Worm (Caenorhabditis elegans): ENCODE results near the gene meg-1.

meg-1 gene

ce11 chrX:13913641-13914040, 15.8 kb downstream of the meg-1 start:
- TF ChIP-seq hsf-1 (GFP tag; IDR thresholded peaks at IDR 0.05) (no peak), nhr-80 (tag; optimal IDR thresholded peaks at IDR 0.05) (no peak), lin-40 (tag; optimal IDR thresholded peaks at IDR 0.05) (no peak)

DNA sequence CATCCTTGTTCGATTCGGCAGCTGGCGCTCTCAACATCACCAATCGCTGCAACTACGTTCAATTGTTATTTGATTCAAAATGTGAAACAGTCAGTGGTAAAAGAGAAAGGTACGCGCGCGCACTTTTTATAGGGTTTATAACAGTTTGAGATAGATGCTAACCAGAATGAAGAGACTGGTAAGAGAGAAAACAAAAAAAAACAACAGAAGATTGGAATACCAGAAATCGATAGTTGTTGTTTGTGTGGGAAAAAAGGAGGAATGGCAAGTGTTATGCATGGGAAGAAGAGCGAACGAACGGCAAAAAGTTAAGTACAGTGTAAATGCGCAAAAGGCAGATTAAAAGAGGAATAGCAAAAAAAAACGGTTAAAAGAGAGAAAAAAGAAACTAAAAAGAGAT, 19.6 kb downstream of the meg-1 start, which contains the start of gene Y26E6A.3:
Gene Y26E6A.3 (minus strand): TSS at position 101 of the 400 bp plus-strand sequence.
- no peak for TF ChIP-seq dpl-1 (GFP tag; optimal IDR thresholded peaks at IDR 0.05)
- no peak for TF ChIP-seq ama-1 (optimal IDR thresholded peaks at IDR 0.05)
- no peak for TF ChIP-seq ama-1 (GFP tag; optimal IDR thresholded peaks at IDR 0.05)
- TF ChIP-seq lin-26 (GFP tag; IDR thresholded peaks at IDR 0.05), result no peak
- no peak for TF ChIP-seq cebp-2 (GFP tag; IDR thresholded peaks at IDR 0.05)
- TF ChIP-seq F39B2.1 (GFP tag; IDR thresholded peaks at IDR 0.05), result no peak
- TF ChIP-seq nfyb-1 (GFP tag; IDR thresholded peaks at IDR 0.05), result no peak
- TF ChIP-seq rec-8 (tag; optimal IDR thresholded peaks at IDR 0.05), result no peak
- TF ChIP-seq C17E4.6 (GFP tag; IDR thresholded peaks at IDR 0.05), result no peak
- no peak for TF ChIP-seq ztf-26 (tag; optimal IDR thresholded peaks at IDR 0.05)
- TF ChIP-seq hmg-20 (GFP tag; IDR thresholded peaks at IDR 0.05), result no peak
- no peak for TF ChIP-seq dox-1 (GFP tag; IDR thresholded peaks at IDR 0.05)
- no peak for TF ChIP-seq bed-2 (GFP tag; IDR thresholded peaks at IDR 0.05)
- TF ChIP-seq ets-4 (GFP tag; optimal IDR thresholded peaks at IDR 0.05), result no peak

DNA sequence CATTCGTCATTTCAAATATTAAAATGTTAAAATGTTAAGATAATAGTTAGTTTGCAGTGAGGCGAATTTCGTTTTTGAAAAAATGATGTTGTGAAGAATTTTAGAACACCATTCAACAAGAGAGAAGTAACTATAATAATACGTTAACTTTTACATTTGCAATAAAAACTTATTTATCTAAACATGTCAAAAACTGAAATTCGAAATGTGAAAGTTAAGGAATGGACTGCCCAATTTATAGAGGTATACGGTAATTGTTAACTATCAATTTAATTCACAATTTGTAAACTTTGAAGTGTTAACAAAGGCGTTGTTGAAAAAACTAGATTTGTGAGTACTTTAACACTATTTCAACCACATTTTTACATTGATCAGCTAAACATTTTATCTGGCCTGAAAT, 25.7 kb downstream of the meg-1 start:
- TF ChIP-seq nfya-1 (tag; optimal IDR thresholded peaks at IDR 0.05; ENCODE audit: borderline replicate concordance, insufficient read depth) (no peak), ama-1 (optimal IDR thresholded peaks at IDR 0.05) (no peak), ama-1 (GFP tag; optimal IDR thresholded peaks at IDR 0.05) (no peak), attf-3 (GFP tag; conservative IDR thresholded peaks at IDR 0.05) (no peak), mxl-1 (tag; optimal IDR thresholded peaks at IDR 0.05) (no peak), dox-1 (GFP tag; IDR thresholded peaks at IDR 0.05) (no peak), mel-28 (tag; optimal IDR thresholded peaks at IDR 0.05; ENCODE audit: borderline replicate concordance) (no peak)

ce11 chrX:13903328-13903727, 26.1 kb downstream of the meg-1 start, which contains the start of gene sra-39:
Gene sra-39 (minus strand): TSS chrX:13903428.
- TF ChIP-seq madf-6 (GFP tag; IDR thresholded peaks at IDR 0.05) (no peak), egl-18 (GFP tag; IDR thresholded peaks at IDR 0.05) (no peak), efl-1 (GFP tag; optimal IDR thresholded peaks at IDR 0.05) (no peak), lir-1 (GFP tag; conservative IDR thresholded peaks at IDR 0.05) (no peak), lag-1 (GFP tag; IDR thresholded peaks at IDR 0.05) (no peak), let-607 (tag; optimal IDR thresholded peaks at IDR 0.05) (no peak)

- no peak for TF ChIP-seq lin-35 (GFP tag; optimal IDR thresholded peaks at IDR 0.05)
- TF ChIP-seq Y56A3A.18 (GFP tag; IDR thresholded peaks at IDR 0.05), result no peak
- TF ChIP-seq lin-26 (GFP tag; IDR thresholded peaks at IDR 0.05), result no peak
- no peak for TF ChIP-seq pha-4 (tag; optimal IDR thresholded peaks at IDR 0.05)
- no peak for TF ChIP-seq rpc-1 (optimal IDR thresholded peaks at IDR 0.05)
- TF ChIP-seq rpc-1 (tag; optimal IDR thresholded peaks at IDR 0.05), result no peak
- TF ChIP-seq Y53F4B.3 (GFP tag; IDR thresholded peaks at IDR 0.05), result no peak
- no peak for TF ChIP-seq bed-2 (GFP tag; IDR thresholded peaks at IDR 0.05)
- no peak for TF ChIP-seq T07F8.4 (tag; optimal IDR thresholded peaks at IDR 0.05)
- TF ChIP-seq ceh-100 (GFP tag; IDR thresholded peaks at IDR 0.05), result no peak
- no peak for TF ChIP-seq egrh-3 (GFP tag; IDR thresholded peaks at IDR 0.05)
- no peak for TF ChIP-seq dox-1 (GFP tag; IDR thresholded peaks at IDR 0.05)
- no peak for TF ChIP-seq F52B5.7 (tag; optimal IDR thresholded peaks at IDR 0.05)
- no peak for TF ChIP-seq Y53G8AR.9 (GFP tag; conservative IDR thresholded peaks at IDR 0.05)
- no peak for TF ChIP-seq snpc-1.1 (tag; optimal IDR thresholded peaks at IDR 0.05; ENCODE audit: insufficient read depth)
- TF ChIP-seq xnd-1 (tag; optimal IDR thresholded peaks at IDR 0.05), result no peak
- no peak for TF ChIP-seq madf-10 (tag; optimal IDR thresholded peaks at IDR 0.05)
Measured at ce11 chrX:13900047-13900446, 29.4 kb downstream of the meg-1 start, which contains the start of gene sra-38. Gene sra-38 (minus strand): TSS chrX:13900147.

Measured in whole organism, young adult.